Fruit fly (Drosophila melanogaster) whole organism, embryonic: ENCODE measurements around the gene RhoGDI.

ENCODE experiments used
- Aef1 ChIP-seq: fragments of 200-800 bp; sonication (Bioruptor generic); IDR thresholded peaks from 3 replicates; pipeline ENCODE4 v1.3.6; 2022; ENCODE audit warnings: missing biosample characterization, missing genetic modification characterization
- Bgb ChIP-seq: fragments of 200-800 bp; sonication (Bioruptor generic); IDR thresholded peaks from 2 replicates; pipeline ENCODE4 v1.3.6; 2022; ENCODE audit warnings: missing biosample characterization, missing genetic modification characterization; ENCODE audit not compliant: partially characterized antibody
- CG10209 ChIP-seq: fragments of 200-800 bp; sonication (Bioruptor generic); optimal IDR thresholded peaks from 3 replicates; lab custom pipeline; 2017; ENCODE audit warnings: missing biosample characterization, mild to moderate bottlenecking, missing genetic modification characterization, missing genetic modification reagents
- CG10565 ChIP-seq: fragments of 200-800 bp; sonication (Bioruptor generic); optimal IDR thresholded peaks from 3 replicates; lab custom pipeline; 2016; ENCODE audit warnings: missing biosample characterization, mild to moderate bottlenecking, missing genetic modification characterization
- CG10654 ChIP-seq: fragments of 200-800 bp; sonication (Bioruptor generic); optimal IDR thresholded peaks from 2 replicates; lab custom pipeline; 2016; ENCODE audit warnings: missing biosample characterization, missing genetic modification characterization
- CG12391 ChIP-seq: fragments of 200-800 bp; sonication (Bioruptor generic); optimal IDR thresholded peaks from 3 replicates; lab custom pipeline; 2018; ENCODE audit warnings: missing biosample characterization, mild to moderate bottlenecking, missing genetic modification characterization, moderate library complexity
- CG13296 ChIP-seq: fragments of 200-800 bp; sonication (Bioruptor generic); optimal IDR thresholded peaks from 3 replicates; lab custom pipeline; 2018; ENCODE audit warnings: missing biosample characterization, mild to moderate bottlenecking, missing genetic modification characterization
- CG13775 ChIP-seq: fragments of 200-800 bp; sonication (Bioruptor generic); optimal IDR thresholded peaks from 3 replicates; lab custom pipeline; 2017; ENCODE audit warnings: missing biosample characterization, mild to moderate bottlenecking, missing genetic modification characterization
- CG17186 ChIP-seq: fragments of 200-800 bp; sonication (Bioruptor generic); optimal IDR thresholded peaks from 3 replicates; lab custom pipeline; 2017; ENCODE audit warnings: missing biosample characterization, missing genetic modification reagents, missing genetic modification characterization
- CG17361 ChIP-seq: fragments of 200-800 bp; sonication (Bioruptor generic); IDR thresholded peaks from 3 replicates; pipeline ENCODE4 v1.3.6; 2022; ENCODE audit warnings: missing biosample characterization, missing genetic modification characterization
- CG31365 ChIP-seq: fragments of 200-800 bp; sonication (Bioruptor generic); optimal IDR thresholded peaks from 2 replicates; lab custom pipeline; 2018; ENCODE audit warnings: missing biosample characterization, mild to moderate bottlenecking, missing genetic modification characterization
- CG3726 ChIP-seq: fragments of 200-800 bp; sonication (Bioruptor generic); IDR thresholded peaks from 3 replicates; pipeline ENCODE4, ENCODE4 v1.3.6; 2022; ENCODE audit warnings: missing biosample characterization, missing genetic modification characterization
- CG4820 ChIP-seq: fragments of 200-800 bp; sonication (Bioruptor generic); optimal IDR thresholded peaks from 3 replicates; lab custom pipeline; 2016; ENCODE audit warnings: missing biosample characterization, missing genetic modification characterization
- CG6654 ChIP-seq: fragments of 200-800 bp; sonication (Bioruptor generic); optimal IDR thresholded peaks from 2 replicates; lab custom pipeline; 2017; ENCODE audit warnings: missing biosample characterization, mild to moderate bottlenecking, missing genetic modification characterization
- CG6683 ChIP-seq: fragments of 200-800 bp; sonication (Bioruptor generic); optimal IDR thresholded peaks from 2 replicates; lab custom pipeline; 2017; ENCODE audit warnings: missing biosample characterization, mild to moderate bottlenecking, missing genetic modification characterization, missing genetic modification reagents
- CG7556 ChIP-seq: fragments of 200-800 bp; sonication (Bioruptor generic); optimal IDR thresholded peaks from 2 replicates; lab custom pipeline; 2017; ENCODE audit warnings: missing biosample characterization, mild to moderate bottlenecking, missing genetic modification characterization
- CG7987 ChIP-seq: fragments of 200-800 bp; sonication (Bioruptor generic); optimal IDR thresholded peaks from 2 replicates; lab custom pipeline; 2018; ENCODE audit warnings: missing biosample characterization, mild to moderate bottlenecking, missing genetic modification characterization, moderate library complexity
- CG8359 ChIP-seq: fragments of 200-800 bp; sonication (Bioruptor generic); optimal IDR thresholded peaks from 2 replicates; lab custom pipeline; 2017; ENCODE audit warnings: missing biosample characterization, mild to moderate bottlenecking, missing genetic modification characterization, borderline replicate concordance
- CG9437 ChIP-seq: fragments of 200-800 bp; sonication (Bioruptor generic); optimal IDR thresholded peaks from 2 replicates; lab custom pipeline; 2018; ENCODE audit warnings: missing biosample characterization, mild to moderate bottlenecking, missing genetic modification characterization
- D19B ChIP-seq: fragments of 200-800 bp; sonication (Bioruptor generic); optimal IDR thresholded peaks from 2 replicates; lab custom pipeline; 2017; ENCODE audit warnings: missing biosample characterization, mild to moderate bottlenecking, missing genetic modification characterization
- Fer3 ChIP-seq: fragments of 200-800 bp; sonication (Bioruptor generic); optimal IDR thresholded peaks from 2 replicates; lab custom pipeline; 2018; ENCODE audit warnings: missing biosample characterization, mild to moderate bottlenecking, missing genetic modification characterization, moderate library complexity
- HLH3B ChIP-seq: fragments of 200-800 bp; sonication (Bioruptor generic); IDR thresholded peaks from 2 replicates; pipeline ENCODE4 v1.3.6; 2022; ENCODE audit warnings: missing biosample characterization, missing genetic modification characterization
- Hey ChIP-seq: fragments of 200-800 bp; sonication (Bioruptor generic); optimal IDR thresholded peaks from 3 replicates; lab custom pipeline; 2018; ENCODE audit warnings: missing biosample characterization, mild to moderate bottlenecking, missing genetic modification characterization
- HmgZ ChIP-seq: fragments of 200-800 bp; sonication (Bioruptor generic); optimal IDR thresholded peaks from 2 replicates; lab custom pipeline; 2018; ENCODE audit warnings: missing biosample characterization, mild to moderate bottlenecking, missing genetic modification characterization
- Hsf ChIP-seq: fragments of 200-800 bp; sonication (Bioruptor generic); optimal IDR thresholded peaks from 3 replicates; lab custom pipeline; 2016; ENCODE audit warnings: missing biosample characterization, missing genetic modification characterization
- Med ChIP-seq: fragments of 200-800 bp; sonication (Bioruptor generic); peaks from one replicate; lab custom pipeline; 2016; ENCODE audit warnings: missing biosample characterization, missing genetic modification characterization, mild to moderate bottlenecking, inconsistent platforms, moderate library complexity
- NC2α ChIP-seq: fragments of 200-800 bp; sonication (Bioruptor generic); optimal IDR thresholded peaks from 2 replicates; lab custom pipeline; 2016; ENCODE audit warnings: missing biosample characterization, missing genetic modification characterization
- Opbp ChIP-seq: fragments of 200-800 bp; sonication (Bioruptor generic); IDR thresholded peaks from 3 replicates; pipeline ENCODE4 v1.3.6; 2022; ENCODE audit warnings: missing biosample characterization, missing genetic modification characterization; ENCODE audit not compliant: partially characterized antibody
- aop ChIP-seq: fragments of 200-800 bp; sonication (Bioruptor generic); IDR thresholded peaks from 2 replicates; pipeline ENCODE4 v1.3.6; 2022; ENCODE audit warnings: missing biosample characterization, missing genetic modification characterization
- ato ChIP-seq: fragments of 200-800 bp; sonication (Bioruptor generic); IDR thresholded peaks from 2 replicates; pipeline ENCODE4 v1.3.6; 2022; ENCODE audit warnings: missing biosample characterization, missing genetic modification characterization; ENCODE audit not compliant: partially characterized antibody
- cas ChIP-seq: fragments of 200-800 bp; sonication (Bioruptor generic); IDR thresholded peaks from 2 replicates; pipeline ENCODE4 v1.3.6; 2022; ENCODE audit warnings: missing biosample characterization, missing genetic modification characterization
- cg ChIP-seq: fragments of 200-800 bp; sonication (Bioruptor generic); optimal IDR thresholded peaks from 3 replicates; lab custom pipeline; 2019; ENCODE audit warnings: missing biosample characterization, mild to moderate bottlenecking, missing genetic modification characterization, moderate library complexity
- esg ChIP-seq: fragments of 200-800 bp; sonication (Bioruptor generic); conservative IDR thresholded peaks from 2 replicates; pipeline ENCODE4 v1.3.6; 2022; ENCODE audit warnings: missing biosample characterization, missing genetic modification characterization
- exex ChIP-seq: fragments of 200-800 bp; sonication (Bioruptor generic); optimal IDR thresholded peaks from 4 replicates; lab custom pipeline; 2018; ENCODE audit warnings: missing biosample characterization, mild to moderate bottlenecking, missing genetic modification characterization, moderate library complexity
- fd102C ChIP-seq: fragments of 200-800 bp; sonication (Bioruptor generic); optimal IDR thresholded peaks from 2 replicates; lab custom pipeline; 2018; ENCODE audit warnings: missing biosample characterization, mild to moderate bottlenecking, missing genetic modification characterization, moderate library complexity
- gce ChIP-seq: fragments of 200-800 bp; sonication (Bioruptor generic); IDR thresholded peaks from 3 replicates; pipeline ENCODE4 v1.3.6; 2022; ENCODE audit warnings: missing biosample characterization, missing genetic modification characterization
- her ChIP-seq: fragments of 200-800 bp; sonication (Bioruptor generic); optimal IDR thresholded peaks from 2 replicates; lab custom pipeline; 2016; ENCODE audit warnings: missing biosample characterization, missing genetic modification characterization
- hkb ChIP-seq, 2 experiments: fragments of 200-800 bp in 1 of 2; fragments of >200 bp in 1 of 2; sonication (Bioruptor generic) in 1 of 2; IDR thresholded peaks in 1 of 2; optimal IDR thresholded peaks in 1 of 2; 2 replicates each; pipeline versions ENCODE4 v1.3.6 to Lab custom; 2017 to 2022; ENCODE audit warnings: missing biosample characterization in 1 of 2, missing genetic modification characterization in 1 of 2
- klu ChIP-seq: fragments of 200-800 bp; sonication (Bioruptor generic); IDR thresholded peaks from 2 replicates; pipeline ENCODE4 v1.3.6; 2022; ENCODE audit warnings: missing biosample characterization, missing genetic modification characterization
- nerfin-2 ChIP-seq: fragments of 200-800 bp; sonication (Bioruptor generic); IDR thresholded peaks from 2 replicates; pipeline ENCODE4 v1.3.6; 2022; ENCODE audit warnings: missing biosample characterization, missing genetic modification characterization; ENCODE audit not compliant: partially characterized antibody
- onecut ChIP-seq: fragments of 200-800 bp; sonication (Bioruptor generic); IDR thresholded peaks from 2 replicates; pipeline ENCODE4 v1.3.6; 2022; ENCODE audit warnings: missing biosample characterization, missing genetic modification characterization
- pb ChIP-seq: fragments of 200-800 bp; sonication (Bioruptor generic); optimal IDR thresholded peaks from 3 replicates; lab custom pipeline; 2016; ENCODE audit warnings: missing biosample characterization, missing genetic modification characterization
- psq ChIP-seq: fragments of 200-800 bp; sonication (Bioruptor generic); optimal IDR thresholded peaks from 2 replicates; lab custom pipeline; 2017; ENCODE audit warnings: missing biosample characterization, missing genetic modification characterization
- tin ChIP-seq: fragments of 200-800 bp; sonication (Bioruptor generic); optimal IDR thresholded peaks from 3 replicates; lab custom pipeline; 2016; ENCODE audit warnings: missing biosample characterization, missing genetic modification characterization
- tna ChIP-seq: fragments of 200-800 bp; sonication (Bioruptor generic); IDR thresholded peaks from 2 replicates; pipeline ENCODE4 v1.3.6; 2022; ENCODE audit warnings: missing biosample characterization, missing genetic modification characterization; ENCODE audit not compliant: partially characterized antibody
- trh ChIP-seq: fragments of 200-800 bp; sonication (Bioruptor generic); optimal IDR thresholded peaks from 2 replicates; lab custom pipeline; 2016; ENCODE audit warnings: missing biosample characterization, missing genetic modification characterization
- ttk ChIP-seq: fragments of 200-800 bp; sonication (Bioruptor generic); IDR thresholded peaks from 2 replicates; pipeline ENCODE4 v2.1.2; 2022; ENCODE audit warnings: missing biosample characterization, missing genetic modification characterization
- tx ChIP-seq: fragments of 200-800 bp; sonication (Bioruptor generic); optimal IDR thresholded peaks from 2 replicates; lab custom pipeline; 2016; ENCODE audit warnings: missing biosample characterization, missing genetic modification characterization
- unc-4 ChIP-seq: fragments of 200-800 bp; sonication (Bioruptor generic); IDR thresholded peaks from 2 replicates; pipeline ENCODE4 v1.3.6; 2022; ENCODE audit warnings: missing biosample characterization, missing genetic modification characterization; ENCODE audit not compliant: partially characterized antibody
- usp ChIP-seq: fragments of >200 bp; optimal IDR thresholded peaks from 2 replicates; lab custom pipeline; 2017; ENCODE audit warnings: missing biosample characterization, missing genetic modification characterization

RhoGDI gene

DNA sequence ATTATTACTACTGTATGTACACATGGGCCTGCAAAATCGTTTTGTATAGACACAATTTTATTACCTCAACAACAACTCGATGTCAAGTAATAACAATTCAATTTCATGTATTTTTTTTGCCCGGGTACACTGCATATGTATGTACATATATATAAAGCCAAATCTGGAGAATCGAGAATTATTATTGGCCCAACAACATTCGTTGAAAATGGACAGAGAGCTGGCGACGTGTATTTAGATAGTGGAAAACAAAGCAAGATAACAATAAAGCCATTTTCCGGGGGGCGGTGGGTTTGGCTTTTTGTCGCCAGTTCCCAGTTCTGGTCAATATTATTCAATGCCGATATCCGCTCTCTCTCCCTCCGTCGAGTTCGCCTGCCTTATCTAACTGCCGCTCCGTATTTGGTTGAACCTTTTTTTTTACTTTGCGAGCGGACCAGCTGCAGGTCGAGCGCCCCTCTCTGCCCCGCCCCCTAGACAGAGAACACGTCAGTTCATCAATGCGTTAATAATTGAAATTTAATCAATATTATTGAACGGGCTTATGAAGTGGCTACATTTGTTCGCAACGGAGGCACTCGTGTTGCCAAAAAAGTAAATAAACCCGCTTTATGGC lies 1.3 kb downstream of the RhoGDI start (continued):
- TF ChIP-seq CG31365 (tag; lab: Kevin White, UChicago) (no peak), Opbp (GFP tag; lab: Robert Waterston, UW) (no peak), CG8359 (GFP tag; lab: Kevin White, UChicago) (no peak), fd102C (GFP tag; lab: Kevin White, UChicago) (no peak), CG10209 (GFP tag; lab: Kevin White, UChicago) (no peak), cg (GFP tag; lab: Kevin White, UChicago) (no peak), Hsf (GFP tag; lab: Kevin White, UChicago) (no peak), CG17361 (GFP tag; lab: Robert Waterston, UW) (0 out of 3 replicates have a peak, but pooled peaks have one; percentile 6), Hey (tag; lab: Kevin White, UChicago) (peak; percentile 25), tna (no peak), gce (GFP tag; lab: Robert Waterston, UW) (no peak), esg (GFP tag; lab: Robert Waterston, UW) (no peak), CG9437 (GFP tag; lab: Kevin White, UChicago) (no peak), NC2α (no peak), ato (GFP tag; lab: Robert Waterston, UW) (no peak), CG13296 (GFP tag; lab: Kevin White, UChicago) (no peak), tin (GFP tag; lab: Kevin White, UChicago) (no peak), tx (no peak), usp (no peak), her (GFP tag; lab: Kevin White, UChicago) (no peak), klu (no peak), hkb (optimal IDR thresholded peaks at IDR 0.05; lab: Kevin White, UChicago) (no peak), hkb (GFP tag; IDR thresholded peaks at IDR 0.05; lab: Robert Waterston, UW) (0 out of 2 replicates have a peak, but pooled peaks have one; percentile 10), CG12391 (tag; lab: Kevin White, UChicago) (no peak), Med (peak; percentile 74), Aef1 (GFP tag; lab: Robert Waterston, UW) (no peak), CG6683 (no peak), CG3726 (no peak), HLH3B (GFP tag; lab: Robert Waterston, UW) (no peak), cas (GFP tag; lab: Robert Waterston, UW) (no peak), CG4820 (GFP tag; lab: Kevin White, UChicago) (no peak), CG7556 (no peak), psq (no peak), aop (GFP tag; lab: Robert Waterston, UW) (no peak), CG10565 (GFP tag; lab: Kevin White, UChicago) (no peak), trh (GFP tag; lab: Kevin White, UChicago) (no peak), D19B (no peak), CG13775 (GFP tag; lab: Kevin White, UChicago) (no peak), ttk (GFP tag; lab: Robert Waterston, UW) (no peak), nerfin-2 (GFP tag; lab: Robert Waterston, UW) (no peak), CG7987 (peak; percentile 2), Fer3 (tag; lab: Kevin White, UChicago) (no peak), pb (GFP tag; lab: Kevin White, UChicago) (no peak), exex (peak; percentile 99), unc-4 (GFP tag; lab: Robert Waterston, UW) (no peak), CG6654 (GFP tag; lab: Kevin White, UChicago) (no peak), Bgb (GFP tag; lab: Robert Waterston, UW) (0 out of 2 replicates have a peak, but pooled peaks have one; percentile 7), CG10654 (GFP tag; lab: Kevin White, UChicago) (no peak), HmgZ (tag; lab: Kevin White, UChicago) (peak; percentile 53), CG17186 (GFP tag; lab: Kevin White, UChicago) (no peak), onecut (GFP tag; lab: Robert Waterston, UW) (no peak)
